Worm (Caenorhabditis elegans) whole organism, L1 larva: Measurements from ENCODE around the gene F59F5.4.

Experiments used
- mep-1 ChIP-seq: fragments of 150-350 bp; optimal IDR thresholded peaks from 2 replicates; lab custom pipeline; 2014; ENCODE audit warnings: missing biosample characterization, missing genetic modification characterization
- nhr-11 ChIP-seq: fragments of 150-350 bp; optimal IDR thresholded peaks from 2 replicates; lab custom pipeline; 2014; ENCODE audit warnings: missing biosample characterization, missing genetic modification characterization
- nhr-28 ChIP-seq: fragments of 150-350 bp; optimal IDR thresholded peaks from 2 replicates; lab custom pipeline; 2014; ENCODE audit warnings: missing biosample characterization, missing genetic modification characterization
- zag-1 ChIP-seq: fragments of 150-350 bp; optimal IDR thresholded peaks from 2 replicates; lab custom pipeline; 2014; ENCODE audit warnings: missing biosample characterization, missing genetic modification characterization

DNA sequence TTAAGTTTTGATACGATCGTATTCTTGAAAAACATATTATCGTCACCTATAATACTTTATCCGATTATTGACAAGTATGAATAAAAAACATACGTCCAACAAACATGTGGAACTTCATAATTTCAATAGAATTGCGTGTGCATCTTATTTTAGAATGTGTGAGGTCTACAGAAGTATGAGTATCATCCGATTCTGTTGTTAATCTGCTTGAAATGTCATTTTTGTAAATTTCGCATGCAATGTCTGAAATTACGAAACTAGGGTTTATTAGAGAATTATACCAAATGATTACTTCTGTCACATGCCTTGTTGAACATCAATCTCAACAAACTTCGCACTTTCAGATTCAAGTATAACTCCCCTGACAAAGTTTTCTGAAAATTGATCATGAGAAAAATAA is 1.0 kb upstream of the F59F5.4 start:
- TF ChIP-seq nhr-11 (tag; lab: Kevin White, UChicago), result no peak
- TF ChIP-seq zag-1 (tag; lab: Kevin White, UChicago), result no peak
- no peak for TF ChIP-seq nhr-28 (tag; lab: Kevin White, UChicago)
- no peak for TF ChIP-seq mep-1 (tag; lab: Kevin White, UChicago)
